ENCODE assay signal across 1 fruit fly cellular context in genomic region chr2L:19998139-19998538, dm6.
TF ChIP-seq lines count a peak whose summit lies in the region.

No protein-coding gene starts in this region.

TF ChIP-seq in whole organism, embryonic, 481 proteins besides CTCF, POLR2A, EP300 and RAD21 (continued from another document and continues in another):
- TF ChIP-seq CG9727 (GFP tag; optimal IDR thresholded peaks at IDR 0.05; lab: Kevin White, UChicago) (no peak), CG12104 (GFP tag; optimal IDR thresholded peaks at IDR 0.05; lab: Kevin White, UChicago) (no peak), CG10979 (tag; optimal IDR thresholded peaks at IDR 0.05; lab: Kevin White, UChicago) (no peak), CG6175 (GFP tag; IDR thresholded peaks at IDR 0.05; lab: Robert Waterston, UW) (no peak), amos (GFP tag; IDR thresholded peaks at IDR 0.05; lab: Robert Waterston, UW; ENCODE audit: partially characterized antibody) (no peak), CG17328 (GFP tag; IDR thresholded peaks at IDR 0.05; lab: Robert Waterston, UW) (no peak), NC2β (GFP tag; optimal IDR thresholded peaks at IDR 0.05; lab: Kevin White, UChicago) (no peak), sens (GFP tag; lab: Kevin White, UChicago) (peak; percentile 76), Abd-B (GFP tag; optimal IDR thresholded peaks at IDR 0.05; lab: Kevin White, UChicago) (no peak), CG6791 (GFP tag; IDR thresholded peaks at IDR 0.05; lab: Robert Waterston, UW; ENCODE audit: partially characterized antibody) (no peak), CG14441 (GFP tag; IDR thresholded peaks at IDR 0.05; lab: Robert Waterston, UW) (no peak), croc (GFP tag; conservative IDR thresholded peaks at IDR 0.05; lab: Robert Waterston, UW) (no peak), CG17186 (GFP tag; optimal IDR thresholded peaks at IDR 0.05; lab: Kevin White, UChicago) (peak; percentile 7), CG12071 (GFP tag; optimal IDR thresholded peaks at IDR 0.05; lab: Kevin White, UChicago) (peak; percentile 48), Trl (optimal IDR thresholded peaks at IDR 0.05; lab: Kevin White, UChicago) (no peak), Trl (GFP tag; optimal IDR thresholded peaks at IDR 0.05; lab: Kevin White, UChicago) (no peak), Hr78 (GFP tag; optimal IDR thresholded peaks at IDR 0.05; lab: Kevin White, UChicago) (no peak), CG10431 (GFP tag; optimal IDR thresholded peaks at IDR 0.05; lab: Kevin White, UChicago) (no peak), NFAT (GFP tag; IDR thresholded peaks at IDR 0.05; lab: Robert Waterston, UW) (no peak), CG10543 (GFP tag; optimal IDR thresholded peaks at IDR 0.05; lab: Kevin White, UChicago) (no peak), Mad (GFP tag; optimal IDR thresholded peaks at IDR 0.05; lab: Kevin White, UChicago) (no peak), Ptx1 (GFP tag; IDR thresholded peaks at IDR 0.05; lab: Robert Waterston, UW) (no peak), h (optimal IDR thresholded peaks at IDR 0.05; lab: Kevin White, UChicago) (no peak), Dll (GFP tag; IDR thresholded peaks at IDR 0.05; lab: Robert Waterston, UW; ENCODE audit: partially characterized antibody) (no peak), chif (GFP tag; optimal IDR thresholded peaks at IDR 0.05; lab: Kevin White, UChicago) (no peak), Lim3 (GFP tag; IDR thresholded peaks at IDR 0.05; lab: Robert Waterston, UW) (no peak), CG5245 (GFP tag; optimal IDR thresholded peaks at IDR 0.05; lab: Kevin White, UChicago) (no peak), bowl (GFP tag; IDR thresholded peaks at IDR 0.05; lab: Robert Waterston, UW) (no peak), CG9437 (GFP tag; optimal IDR thresholded peaks at IDR 0.05; lab: Kevin White, UChicago) (no peak), Dp (GFP tag; optimal IDR thresholded peaks at IDR 0.05; lab: Kevin White, UChicago) (no peak), CG17612 (GFP tag; IDR thresholded peaks at IDR 0.05; lab: Robert Waterston, UW) (no peak), CG3407 (GFP tag; optimal IDR thresholded peaks at IDR 0.05; lab: Kevin White, UChicago) (peak; percentile 24), CG7372 (GFP tag; IDR thresholded peaks at IDR 0.05; lab: Robert Waterston, UW) (no peak), vvl (GFP tag; IDR thresholded peaks at IDR 0.05; lab: Robert Waterston, UW) (no peak), CG11723 (GFP tag; optimal IDR thresholded peaks at IDR 0.05; lab: Kevin White, UChicago) (no peak), ssp (GFP tag; IDR thresholded peaks at IDR 0.05; lab: Robert Waterston, UW) (no peak), hb (GFP tag; IDR thresholded peaks at IDR 0.05; lab: Robert Waterston, UW; ENCODE audit: partially characterized antibody) (no peak), CG10959 (GFP tag; IDR thresholded peaks at IDR 0.05; lab: Robert Waterston, UW) (no peak), abd-A (tag; optimal IDR thresholded peaks at IDR 0.05; lab: Kevin White, UChicago) (no peak), Bgb (GFP tag; IDR thresholded peaks at IDR 0.05; lab: Robert Waterston, UW; ENCODE audit: partially characterized antibody) (no peak), CG12659 (GFP tag; optimal IDR thresholded peaks at IDR 0.05; lab: Kevin White, UChicago) (no peak), wor (GFP tag; IDR thresholded peaks at IDR 0.05; lab: Robert Waterston, UW) (no peak), salm (tag; optimal IDR thresholded peaks at IDR 0.05; lab: Kevin White, UChicago) (no peak), CG17361 (GFP tag; IDR thresholded peaks at IDR 0.05; lab: Robert Waterston, UW) (0 out of 3 replicates have a peak, but pooled peaks have one; percentile 18), Med (GFP tag; lab: Kevin White, UChicago) (peak; percentile 60), CG7745 (tag; optimal IDR thresholded peaks at IDR 0.05; lab: Kevin White, UChicago) (no peak), CG42726 (GFP tag; IDR thresholded peaks at IDR 0.05; lab: Robert Waterston, UW; ENCODE audit: partially characterized antibody) (no peak), Dfd (GFP tag; optimal IDR thresholded peaks at IDR 0.05; lab: Kevin White, UChicago) (no peak), her (GFP tag; optimal IDR thresholded peaks at IDR 0.05; lab: Kevin White, UChicago) (no peak), hth (optimal IDR thresholded peaks at IDR 0.05; lab: Kevin White, UChicago) (no peak), ranshi (GFP tag; IDR thresholded peaks at IDR 0.05; lab: Robert Waterston, UW) (no peak), D19B (GFP tag; optimal IDR thresholded peaks at IDR 0.05; lab: Kevin White, UChicago) (no peak), MESR4 (GFP tag; optimal IDR thresholded peaks at IDR 0.05; lab: Kevin White, UChicago) (no peak), sim (GFP tag; IDR thresholded peaks at IDR 0.05; lab: Robert Waterston, UW) (no peak), fd102C (GFP tag; optimal IDR thresholded peaks at IDR 0.05; lab: Kevin White, UChicago) (no peak), Opbp (GFP tag; IDR thresholded peaks at IDR 0.05; lab: Robert Waterston, UW; ENCODE audit: partially characterized antibody) (no peak), fd3F (GFP tag; optimal IDR thresholded peaks at IDR 0.05; lab: Kevin White, UChicago) (no peak), CG4360 (GFP tag; IDR thresholded peaks at IDR 0.05; lab: Robert Waterston, UW) (no peak), GATAe (GFP tag; conservative IDR thresholded peaks at IDR 0.05; lab: Robert Waterston, UW) (no peak), danr (GFP tag; IDR thresholded peaks at IDR 0.05; lab: Robert Waterston, UW) (no peak), lilli (GFP tag; optimal IDR thresholded peaks at IDR 0.05; lab: Kevin White, UChicago) (no peak), E2f1 (GFP tag; IDR thresholded peaks at IDR 0.05; lab: Robert Waterston, UW) (no peak), lbe (GFP tag; optimal IDR thresholded peaks at IDR 0.05; lab: Kevin White, UChicago) (no peak), Poxn (GFP tag; IDR thresholded peaks at IDR 0.05; lab: Robert Waterston, UW) (no peak), CG9215 (GFP tag; IDR thresholded peaks at IDR 0.05; lab: Robert Waterston, UW) (no peak), CG8359 (GFP tag; optimal IDR thresholded peaks at IDR 0.05; lab: Kevin White, UChicago; ENCODE audit: borderline replicate concordance) (peak; percentile 38), gt (GFP tag; IDR thresholded peaks at IDR 0.05; lab: Robert Waterston, UW) (no peak), Fer3 (tag; optimal IDR thresholded peaks at IDR 0.05; lab: Kevin White, UChicago) (no peak), dpn (GFP tag; optimal IDR thresholded peaks at IDR 0.05; lab: Kevin White, UChicago) (no peak), kni (GFP tag; optimal IDR thresholded peaks at IDR 0.05; lab: Kevin White, UChicago) (no peak), dan (GFP tag; IDR thresholded peaks at IDR 0.05; lab: Robert Waterston, UW) (no peak), CG11695 (GFP tag; IDR thresholded peaks at IDR 0.05; lab: Robert Waterston, UW) (no peak), PHDP (tag; optimal IDR thresholded peaks at IDR 0.05; lab: Kevin White, UChicago) (peak; percentile 40), shn (GFP tag; optimal IDR thresholded peaks at IDR 0.05; lab: Kevin White, UChicago) (no peak), bigmax (GFP tag; optimal IDR thresholded peaks at IDR 0.05; lab: Kevin White, UChicago) (no peak), CG3995 (GFP tag; optimal IDR thresholded peaks at IDR 0.05; lab: Kevin White, UChicago) (no peak), hkb (optimal IDR thresholded peaks at IDR 0.05; lab: Kevin White, UChicago) (no peak), hkb (GFP tag; IDR thresholded peaks at IDR 0.05; lab: Robert Waterston, UW) (no peak), CG4707 (GFP tag; optimal IDR thresholded peaks at IDR 0.05; lab: Kevin White, UChicago) (peak; percentile 32), CG10147 (GFP tag; optimal IDR thresholded peaks at IDR 0.05; lab: Kevin White, UChicago) (no peak), sug (tag; optimal IDR thresholded peaks at IDR 0.05; lab: Kevin White, UChicago) (no peak), onecut (GFP tag; IDR thresholded peaks at IDR 0.05; lab: Robert Waterston, UW) (no peak), CG1603 (tag; optimal IDR thresholded peaks at IDR 0.05; lab: Kevin White, UChicago) (peak; percentile 23), CG14710 (tag; optimal IDR thresholded peaks at IDR 0.05; lab: Kevin White, UChicago) (peak; percentile 17), Usf (GFP tag; optimal IDR thresholded peaks at IDR 0.05; lab: Kevin White, UChicago) (no peak), Hr3 (GFP tag; optimal IDR thresholded peaks at IDR 0.05; lab: Kevin White, UChicago) (no peak), zen2 (GFP tag; IDR thresholded peaks at IDR 0.05; lab: Robert Waterston, UW; ENCODE audit: partially characterized antibody) (no peak), Vsx1 (GFP tag; optimal IDR thresholded peaks at IDR 0.05; lab: Kevin White, UChicago) (no peak), Spps (tag; optimal IDR thresholded peaks at IDR 0.05; lab: Kevin White, UChicago) (no peak), CG10654 (GFP tag; optimal IDR thresholded peaks at IDR 0.05; lab: Kevin White, UChicago) (no peak), HLHmδ (GFP tag; optimal IDR thresholded peaks at IDR 0.05; lab: Kevin White, UChicago) (peak; percentile 18), CG5180 (GFP tag; optimal IDR thresholded peaks at IDR 0.05; lab: Kevin White, UChicago) (peak; percentile 34), slp2 (GFP tag; optimal IDR thresholded peaks at IDR 0.05; lab: Kevin White, UChicago) (no peak), dmrt99B (tag; optimal IDR thresholded peaks at IDR 0.05; lab: Kevin White, UChicago) (peak; percentile 16), Sry-β (GFP tag; optimal IDR thresholded peaks at IDR 0.05; lab: Kevin White, UChicago) (no peak), usp (GFP tag; optimal IDR thresholded peaks at IDR 0.05; lab: Kevin White, UChicago) (no peak), CG10209 (GFP tag; optimal IDR thresholded peaks at IDR 0.05; lab: Kevin White, UChicago) (no peak), ab (GFP tag; optimal IDR thresholded peaks at IDR 0.05; lab: Kevin White, UChicago) (no peak), CG31441 (GFP tag; IDR thresholded peaks at IDR 0.05; lab: Robert Waterston, UW) (peak; percentile 37; the same call in 1 of the 2 replicates), stc (GFP tag; IDR thresholded peaks at IDR 0.05; lab: Robert Waterston, UW) (no peak), CG2678 (tag; optimal IDR thresholded peaks at IDR 0.05; lab: Kevin White, UChicago) (peak; percentile 34), sd (tag; optimal IDR thresholded peaks at IDR 0.05; lab: Kevin White, UChicago) (no peak), Lhr (GFP tag; optimal IDR thresholded peaks at IDR 0.05; lab: Kevin White, UChicago) (no peak), dm (GFP tag; optimal IDR thresholded peaks at IDR 0.05; lab: Kevin White, UChicago) (no peak), pfk (GFP tag; optimal IDR thresholded peaks at IDR 0.05; lab: Kevin White, UChicago) (no peak), lov (optimal IDR thresholded peaks at IDR 0.05; lab: Kevin White, UChicago) (no peak), lov (GFP tag; IDR thresholded peaks at IDR 0.05; lab: Robert Waterston, UW) (no peak), CG13287 (GFP tag; IDR thresholded peaks at IDR 0.05; lab: Robert Waterston, UW; ENCODE audit: partially characterized antibody) (no peak), pb (GFP tag; optimal IDR thresholded peaks at IDR 0.05; lab: Kevin White, UChicago) (no peak), Pdp1 (GFP tag; optimal IDR thresholded peaks at IDR 0.05; lab: Kevin White, UChicago) (no peak), jing (GFP tag; optimal IDR thresholded peaks at IDR 0.05; lab: Kevin White, UChicago) (no peak), sna (GFP tag; IDR thresholded peaks at IDR 0.05; lab: Robert Waterston, UW; ENCODE audit: partially characterized antibody) (no peak), disco-r (GFP tag; optimal IDR thresholded peaks at IDR 0.05; lab: Kevin White, UChicago) (no peak), slou (GFP tag; optimal IDR thresholded peaks at IDR 0.05; lab: Kevin White, UChicago) (no peak), pum (GFP tag; optimal IDR thresholded peaks at IDR 0.05; lab: Kevin White, UChicago) (no peak), CG2712 (tag; optimal IDR thresholded peaks at IDR 0.05; lab: Kevin White, UChicago) (no peak), Mes4 (GFP tag; optimal IDR thresholded peaks at IDR 0.05; lab: Kevin White, UChicago) (no peak), gem (tag; optimal IDR thresholded peaks at IDR 0.05; lab: Kevin White, UChicago) (peak; percentile 14), Sry-δ (GFP tag; optimal IDR thresholded peaks at IDR 0.05; lab: Kevin White, UChicago) (no peak), CG8924 (tag; optimal IDR thresholded peaks at IDR 0.05; lab: Kevin White, UChicago) (no peak), Elba2 (GFP tag; optimal IDR thresholded peaks at IDR 0.05; lab: Kevin White, UChicago) (no peak), CG7786 (GFP tag; optimal IDR thresholded peaks at IDR 0.05; lab: Kevin White, UChicago) (no peak), CG3281 (GFP tag; optimal IDR thresholded peaks at IDR 0.05; lab: Kevin White, UChicago) (no peak), E2f2 (GFP tag; IDR thresholded peaks at IDR 0.05; lab: Robert Waterston, UW) (no peak), Nf-YA (GFP tag; IDR thresholded peaks at IDR 0.05; lab: Robert Waterston, UW) (no peak), CG18599 (GFP tag; optimal IDR thresholded peaks at IDR 0.05; lab: Kevin White, UChicago) (peak; percentile 28), al (GFP tag; IDR thresholded peaks at IDR 0.05; lab: Robert Waterston, UW) (no peak), maf-S (GFP tag; optimal IDR thresholded peaks at IDR 0.05; lab: Kevin White, UChicago) (no peak), lola (GFP tag; optimal IDR thresholded peaks at IDR 0.05; lab: Kevin White, UChicago) (no peak), CG18011 (GFP tag; optimal IDR thresholded peaks at IDR 0.05; lab: Kevin White, UChicago) (no peak), CG32532 (GFP tag; IDR thresholded peaks at IDR 0.05; lab: Robert Waterston, UW) (no peak), CG7987 (GFP tag; optimal IDR thresholded peaks at IDR 0.05; lab: Kevin White, UChicago) (no peak), CG12219 (GFP tag; optimal IDR thresholded peaks at IDR 0.05; lab: Kevin White, UChicago) (peak; percentile 15), CHES-1-like (GFP tag; optimal IDR thresholded peaks at IDR 0.05; lab: Kevin White, UChicago) (no peak), HLH3B (GFP tag; IDR thresholded peaks at IDR 0.05; lab: Robert Waterston, UW) (no peak), ERR (GFP tag; optimal IDR thresholded peaks at IDR 0.05; lab: Kevin White, UChicago) (no peak), CG43689 (GFP tag; IDR thresholded peaks at IDR 0.05; lab: Robert Waterston, UW) (no peak), CG12744 (GFP tag; optimal IDR thresholded peaks at IDR 0.05; lab: Kevin White, UChicago) (no peak), HLH4C (GFP tag; IDR thresholded peaks at IDR 0.05; lab: Robert Waterston, UW; ENCODE audit: partially characterized antibody) (no peak), zen (tag; optimal IDR thresholded peaks at IDR 0.05; lab: Kevin White, UChicago) (no peak), CG17802 (tag; optimal IDR thresholded peaks at IDR 0.05; lab: Kevin White, UChicago) (peak; percentile 27)
